Worm (Caenorhabditis elegans) whole organism, late embryonic: ENCODE results near the gene F28H6.8.

Experiments used
- F13H6.1 ChIP-seq: sonication (generic microtip); optimal IDR thresholded peaks from 2 replicates; lab custom pipeline; 2016; ENCODE audit warnings: missing genetic modification characterization, missing compliant biosample characterization
- K09A11.1 ChIP-seq: sonication (generic microtip); optimal IDR thresholded peaks from 2 replicates; lab custom pipeline; 2017; ENCODE audit warnings: antibody characterized with exemption, mild to moderate bottlenecking, missing genetic modification characterization, missing compliant biosample characterization; ENCODE audit not compliant: insufficient read depth
- ahr-1 ChIP-seq: sonication (generic microtip); optimal IDR thresholded peaks from 2 replicates; lab custom pipeline; 2016; ENCODE audit warnings: missing genetic modification characterization, missing compliant biosample characterization
- eyg-1 ChIP-seq: sonication (generic microtip); optimal IDR thresholded peaks from 2 replicates; lab custom pipeline; 2016; ENCODE audit warnings: missing genotype, missing genetic modification characterization, missing compliant biosample characterization
- hlh-30 ChIP-seq: sonication (generic microtip); optimal IDR thresholded peaks from 2 replicates; lab custom pipeline; 2017; ENCODE audit warnings: antibody characterized with exemption, missing genetic modification characterization, missing compliant biosample characterization; ENCODE audit not compliant: insufficient read depth
- pag-3 ChIP-seq: sonication (generic microtip); optimal IDR thresholded peaks from 2 replicates; lab custom pipeline; 2016; ENCODE audit warnings: missing compliant biosample characterization, missing genetic modification characterization, borderline replicate concordance
- pat-9 ChIP-seq: fragments of 200-800 bp; sonication (Bioruptor generic); optimal IDR thresholded peaks from 2 replicates; lab custom pipeline; 2018; ENCODE audit warnings: mild to moderate bottlenecking, missing genetic modification characterization, moderate library complexity, missing compliant biosample characterization
- pqm-1 ChIP-seq: sonication (generic microtip); optimal IDR thresholded peaks from 2 replicates; lab custom pipeline; 2016; ENCODE audit warnings: missing genetic modification characterization, missing compliant biosample characterization
- rnt-1 ChIP-seq: sonication (generic microtip); optimal IDR thresholded peaks from 2 replicates; lab custom pipeline; 2016; ENCODE audit warnings: missing genetic modification characterization, missing compliant biosample characterization
- tbx-2 ChIP-seq: sonication (generic microtip); optimal IDR thresholded peaks from 2 replicates; lab custom pipeline; 2016; ENCODE audit warnings: missing genetic modification characterization, missing compliant biosample characterization

DNA sequence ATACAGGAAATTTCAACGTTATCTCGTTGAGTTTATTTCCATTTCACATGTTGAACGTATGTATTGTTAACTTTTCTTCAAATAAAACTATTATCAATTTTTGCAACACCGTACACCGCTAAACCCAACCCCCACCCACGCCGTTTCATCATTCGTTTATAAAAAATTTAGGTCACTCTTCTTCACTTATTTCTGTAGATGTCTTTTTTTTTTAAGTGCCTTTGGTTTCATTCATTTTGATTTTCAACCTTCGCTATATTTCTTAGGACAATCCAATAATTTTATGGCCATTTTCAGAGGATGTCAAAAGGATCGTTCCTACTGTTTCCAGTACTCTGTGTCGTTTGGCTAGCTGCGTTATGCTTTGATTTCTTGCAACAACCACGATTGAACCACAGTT is 46.0 kb upstream of the F28H6.8 start, which contains the start of gene C37E2.3:
- TF ChIP-seq tbx-2 (tag; lab: Kevin White, UChicago) (no peak), rnt-1 (tag; lab: Kevin White, UChicago) (no peak), ahr-1 (no peak), eyg-1 (tag; lab: Kevin White, UChicago) (no peak), pag-3 (tag; lab: Kevin White, UChicago) (no peak), pqm-1 (tag; lab: Kevin White, UChicago) (no peak), F13H6.1 (tag; lab: Kevin White, UChicago) (no peak), K09A11.1 (no peak), hlh-30 (no peak), pat-9 (tag; lab: Kevin White, UChicago) (no peak)
